Worm (Caenorhabditis elegans) whole organism, L2 larva: ENCODE data around the gene Y53F4B.1.

ENCODE experiments used
- C34F6.9 ChIP-seq: fragments of 150-350 bp; optimal IDR thresholded peaks from 2 replicates; lab custom pipeline; 2014; ENCODE audit warnings: missing biosample characterization, missing genetic modification characterization
- F13H6.1 ChIP-seq: sonication (generic microtip); optimal IDR thresholded peaks from 2 replicates; lab custom pipeline; 2016; ENCODE audit warnings: missing genetic modification characterization, missing compliant biosample characterization
- alr-1 ChIP-seq: fragments of 150-350 bp; optimal IDR thresholded peaks from 2 replicates; lab custom pipeline; 2014; ENCODE audit warnings: missing biosample characterization, missing genetic modification characterization
- aly-2 ChIP-seq: fragments of 150-350 bp; optimal IDR thresholded peaks from 2 replicates; lab custom pipeline; 2014; ENCODE audit warnings: missing biosample characterization, missing genetic modification characterization
- ama-1 ChIP-seq: fragments of 150-350 bp; optimal IDR thresholded peaks from 2 replicates; lab custom pipeline; 2018; ENCODE audit warnings: inconsistent platforms
- blmp-1 ChIP-seq: sonication (generic microtip); optimal IDR thresholded peaks from 2 replicates; lab custom pipeline; 2017; ENCODE audit warnings: missing genetic modification characterization, mild to moderate bottlenecking, missing compliant biosample characterization, antibody characterized with exemption, moderate library complexity; ENCODE audit not compliant: insufficient read depth
- ceh-16 ChIP-seq: fragments of 150-350 bp; optimal IDR thresholded peaks from 2 replicates; lab custom pipeline; 2014; ENCODE audit warnings: missing biosample characterization, missing genetic modification characterization
- crh-2 ChIP-seq: sonication (generic microtip); optimal IDR thresholded peaks from 2 replicates; lab custom pipeline; 2017; ENCODE audit warnings: missing biosample characterization, missing genetic modification characterization
- dmd-4 ChIP-seq: sonication (generic microtip); optimal IDR thresholded peaks from 2 replicates; lab custom pipeline; 2017; ENCODE audit warnings: missing biosample characterization, missing genetic modification characterization
- egl-27 ChIP-seq: sonication (generic microtip); optimal IDR thresholded peaks from 3 replicates; lab custom pipeline; 2017; ENCODE audit warnings: missing biosample characterization, missing genetic modification reagents, missing genetic modification characterization
- elt-1 ChIP-seq: fragments of 150-350 bp; optimal IDR thresholded peaks from 2 replicates; lab custom pipeline; 2014; ENCODE audit warnings: missing biosample characterization, missing genetic modification characterization
- fos-1 ChIP-seq: fragments of 150-350 bp; optimal IDR thresholded peaks from 2 replicates; lab custom pipeline; 2014; ENCODE audit warnings: missing biosample characterization, missing genetic modification characterization
- gmeb-1 ChIP-seq: fragments of 150-350 bp; optimal IDR thresholded peaks from 2 replicates; lab custom pipeline; 2014; ENCODE audit warnings: missing biosample characterization, missing genetic modification characterization
- lin-13 ChIP-seq: fragments of 150-350 bp; optimal IDR thresholded peaks from 2 replicates; lab custom pipeline; 2014; ENCODE audit warnings: missing biosample characterization, missing genetic modification reagents, missing genetic modification characterization
- lin-39 ChIP-seq: fragments of 150-350 bp; optimal IDR thresholded peaks from 2 replicates; lab custom pipeline; 2014; ENCODE audit warnings: missing biosample characterization, missing genetic modification reagents, missing genetic modification characterization
- lsy-2 ChIP-seq, 2 experiments: fragments of 150-350 bp in 1 of 2; sonication (generic microtip) in 1 of 2; optimal IDR thresholded peaks; 2 replicates each; lab custom pipeline; 2014 to 2017; ENCODE audit warnings: missing biosample characterization in 2 of 2, missing genetic modification characterization in 2 of 2
- mbf-1 ChIP-seq: sonication (generic microtip); optimal IDR thresholded peaks from 2 replicates; lab custom pipeline; 2017; ENCODE audit warnings: missing biosample characterization, missing genetic modification characterization
- nhr-10 ChIP-seq: sonication (generic microtip); optimal IDR thresholded peaks from 2 replicates; lab custom pipeline; 2017; ENCODE audit warnings: missing biosample characterization, missing genetic modification characterization
- nhr-11 ChIP-seq: fragments of 150-350 bp; optimal IDR thresholded peaks from 2 replicates; lab custom pipeline; 2014; ENCODE audit warnings: missing biosample characterization, missing genetic modification characterization
- nhr-129 ChIP-seq: fragments of 150-350 bp; optimal IDR thresholded peaks from 2 replicates; lab custom pipeline; 2014; ENCODE audit warnings: missing biosample characterization, missing genetic modification characterization
- nhr-21 ChIP-seq: fragments of 150-350 bp; optimal IDR thresholded peaks from 2 replicates; lab custom pipeline; 2014; ENCODE audit warnings: missing biosample characterization, missing genetic modification characterization
- nhr-23 ChIP-seq: fragments of 150-350 bp; optimal IDR thresholded peaks from 2 replicates; lab custom pipeline; 2014; ENCODE audit warnings: missing biosample characterization, missing genetic modification reagents, missing genetic modification characterization
- nhr-237 ChIP-seq: fragments of 150-350 bp; optimal IDR thresholded peaks from 2 replicates; lab custom pipeline; 2014; ENCODE audit warnings: missing biosample characterization, missing genetic modification characterization
- nhr-25 ChIP-seq: fragments of 150-350 bp; sonication (generic microtip); optimal IDR thresholded peaks from 3 replicates; lab custom pipeline; 2014; ENCODE audit warnings: missing biosample characterization, missing genetic modification characterization
- skn-1 ChIP-seq: sonication (generic microtip); optimal IDR thresholded peaks from 2 replicates; lab custom pipeline; 2017; ENCODE audit warnings: missing biosample characterization, missing genetic modification characterization
- sma-3 ChIP-seq: sonication (generic microtip); optimal IDR thresholded peaks from 2 replicates; lab custom pipeline; 2016; ENCODE audit warnings: missing genetic modification reagents, missing genetic modification characterization, missing compliant biosample characterization
- sma-9 ChIP-seq, 2 experiments: fragments of 150-350 bp in 1 of 2; sonication (generic microtip) in 1 of 2; optimal IDR thresholded peaks; 2 replicates each; lab custom pipeline; 2014 to 2016; ENCODE audit warnings: missing genetic modification characterization in 2 of 2, mild to moderate bottlenecking in 1 of 2, missing biosample characterization in 1 of 2, missing compliant biosample characterization in 1 of 2, missing genetic modification reagents in 1 of 2, moderate library complexity in 1 of 2
- snpc-4 ChIP-seq: fragments of 150-350 bp; optimal IDR thresholded peaks from 2 replicates; lab custom pipeline; 2014; ENCODE audit warnings: missing biosample characterization, missing genetic modification characterization
- unc-39 ChIP-seq: fragments of 150-350 bp; optimal IDR thresholded peaks from 2 replicates; lab custom pipeline; 2014; ENCODE audit warnings: missing biosample characterization, missing genetic modification characterization
- unc-55 ChIP-seq: fragments of 150-350 bp; sonication (generic microtip); optimal IDR thresholded peaks from 3 replicates; lab custom pipeline; 2014; ENCODE audit warnings: missing biosample characterization, missing genetic modification reagents, missing genetic modification characterization
- unc-62 ChIP-seq: fragments of 150-350 bp; optimal IDR thresholded peaks from 2 replicates; lab custom pipeline; 2014; ENCODE audit warnings: missing biosample characterization, missing genetic modification reagents, missing genetic modification characterization
- zag-1 ChIP-seq: fragments of 150-350 bp; optimal IDR thresholded peaks from 2 replicates; lab custom pipeline; 2014; ENCODE audit warnings: missing biosample characterization, missing genetic modification characterization
- ztf-1 ChIP-seq: fragments of 200-800 bp; sonication (Bioruptor generic); conservative IDR thresholded peaks from 2 replicates; pipeline ENCODE4 v1.3.6; 2022; ENCODE audit warnings: missing genetic modification characterization, missing compliant biosample characterization
- ztf-11 ChIP-seq: sonication (generic microtip); optimal IDR thresholded peaks from 2 replicates; lab custom pipeline; 2017; ENCODE audit warnings: missing biosample characterization, missing genetic modification characterization
- ztf-4 ChIP-seq: fragments of 150-350 bp; optimal IDR thresholded peaks from 2 replicates; lab custom pipeline; 2014; ENCODE audit warnings: missing biosample characterization, missing genetic modification characterization

The Y53F4B.1 gene

ce11 chrII:14935431-14936071 is 22.5 kb downstream of the Y53F4B.1 start:
- TF ChIP-seq elt-1 (no peak), unc-39 (tag; lab: Kevin White, UChicago) (no peak), sma-3 (GFP tag; lab: Kevin White, UChicago) (no peak), alr-1 (no peak), lin-39 (tag; lab: Kevin White, UChicago) (no peak), mbf-1 (tag; lab: Kevin White, UChicago) (no peak), nhr-25 (tag; lab: Kevin White, UChicago) (no peak), nhr-23 (tag; lab: Kevin White, UChicago) (no peak), blmp-1 (no peak), C34F6.9 (no peak), lsy-2 (tag; optimal IDR thresholded peaks at IDR 0.05; lab: Kevin White, UChicago) (no peak)

DNA sequence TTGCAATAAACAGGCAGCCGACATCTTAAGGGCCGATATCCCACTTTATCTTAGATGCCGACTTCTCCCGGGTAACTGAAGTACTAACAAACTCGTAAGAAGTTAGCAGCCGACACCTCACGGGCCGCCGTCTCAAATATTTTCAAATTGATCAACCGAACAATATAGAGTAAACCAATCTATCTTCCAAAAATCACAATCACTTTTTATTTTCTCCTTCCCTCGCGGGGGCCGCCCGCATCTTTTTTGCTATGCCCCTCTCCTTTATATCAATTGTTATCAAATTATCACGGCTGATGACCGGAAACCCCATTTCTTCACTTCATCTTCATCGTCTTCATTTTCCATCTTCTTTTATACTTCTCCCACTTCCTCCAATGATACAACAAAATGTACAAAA is 29.2 kb downstream of the Y53F4B.1 start:
- TF ChIP-seq fos-1 (no peak), snpc-4 (tag; lab: Kevin White, UChicago) (peak; percentile 88), sma-3 (GFP tag; lab: Kevin White, UChicago) (peak; percentile 51), elt-1 (no peak)

- TF ChIP-seq nhr-11 (tag; lab: Kevin White, UChicago) (no peak), nhr-21 (tag; lab: Kevin White, UChicago) (no peak), ztf-4 (no peak), unc-39 (tag; lab: Kevin White, UChicago) (no peak), nhr-23 (tag; lab: Kevin White, UChicago) (no peak), ztf-1 (GFP tag; lab: Robert Waterston, UW) (no peak), nhr-10 (tag; lab: Kevin White, UChicago) (no peak), nhr-25 (tag; lab: Kevin White, UChicago) (no peak), lin-13 (no peak), unc-62 (no peak), crh-2 (tag; lab: Kevin White, UChicago) (no peak), sma-3 (GFP tag; lab: Kevin White, UChicago) (no peak), unc-55 (no peak), aly-2 (no peak)
Observed at ce11 chrII:14919148-14919755, 38.8 kb downstream of the Y53F4B.1 start, which contains the start of gene pde-3. pde-3 (plus strand) TSS chrII:14919705.

ce11 chrII:14916848-14917247 is 41.2 kb downstream of the Y53F4B.1 start:
- TF ChIP-seq ceh-16, result no peak
- TF ChIP-seq dmd-4 (tag; lab: Kevin White, UChicago), result no peak
- peak; percentile 80 for TF ChIP-seq snpc-4 (tag; lab: Kevin White, UChicago)
- no peak for TF ChIP-seq lin-39 (tag; lab: Kevin White, UChicago)
- TF ChIP-seq nhr-129 (tag; lab: Kevin White, UChicago), result peak; percentile 66
- TF ChIP-seq sma-3 (GFP tag; lab: Kevin White, UChicago), result no peak
- no peak for TF ChIP-seq nhr-11 (tag; lab: Kevin White, UChicago)
- TF ChIP-seq nhr-21 (tag; lab: Kevin White, UChicago), result no peak
- TF ChIP-seq alr-1, result no peak
- no peak for TF ChIP-seq nhr-237 (tag; lab: Kevin White, UChicago)
- no peak for TF ChIP-seq unc-39 (tag; lab: Kevin White, UChicago)

DNA sequence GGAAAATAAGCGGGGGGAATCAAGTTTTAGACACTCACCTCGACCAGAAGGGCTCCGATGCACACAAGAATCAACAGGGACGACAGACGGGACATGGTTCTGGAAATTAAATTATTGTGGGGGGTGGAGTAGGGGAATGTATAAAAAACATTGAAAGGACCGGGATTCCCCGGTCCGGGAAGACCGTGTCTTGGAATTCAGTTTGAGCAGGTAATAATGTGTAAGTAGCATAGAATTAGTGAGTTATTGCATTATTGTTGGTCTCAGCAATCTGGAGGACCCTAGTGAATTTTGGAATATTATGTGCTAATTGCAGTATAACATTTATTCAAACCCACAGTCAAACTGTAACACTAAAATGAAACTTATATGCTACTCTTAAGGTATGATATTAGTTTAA is 47.7 kb downstream of the Y53F4B.1 start, which contains the start of gene R03C1.1:
TSS of gene R03C1.1 (minus strand) at position 101 of the 400 bp plus-strand sequence.
- TF ChIP-seq gmeb-1 (tag; lab: Kevin White, UChicago) (no peak), nhr-10 (tag; lab: Kevin White, UChicago) (no peak), sma-9 (GFP tag; optimal IDR thresholded peaks at IDR 0.05; lab: Kevin White, UChicago) (no peak), sma-9 (tag; optimal IDR thresholded peaks at IDR 0.05; lab: Kevin White, UChicago) (no peak), ztf-1 (GFP tag; lab: Robert Waterston, UW) (no peak), nhr-11 (tag; lab: Kevin White, UChicago) (no peak), unc-62 (no peak), nhr-129 (tag; lab: Kevin White, UChicago) (no peak), ztf-11 (tag; lab: Kevin White, UChicago) (no peak), skn-1 (tag; lab: Kevin White, UChicago) (no peak), F13H6.1 (tag; lab: Kevin White, UChicago) (no peak), unc-39 (tag; lab: Kevin White, UChicago) (no peak), unc-55 (no peak), snpc-4 (tag; lab: Kevin White, UChicago) (no peak), crh-2 (tag; lab: Kevin White, UChicago) (no peak), egl-27 (tag; lab: Kevin White, UChicago) (no peak), nhr-23 (tag; lab: Kevin White, UChicago) (no peak), mbf-1 (tag; lab: Kevin White, UChicago) (no peak), ama-1 (lab: Kevin White, UChicago) (no peak), zag-1 (tag; lab: Kevin White, UChicago) (no peak), aly-2 (no peak)
- TF ChIP-seq, all 48 proteins: peak for 0
